Fruit fly (Drosophila melanogaster): ENCODE data around the gene Ucp4C.

Ucp4C gene

dm6 chr2L:5979957-5980861, 11.8 kb downstream of the Ucp4C start (continued):
- TF ChIP-seq CG16815 (GFP tag; optimal IDR thresholded peaks at IDR 0.05) (no peak), CG12155 (GFP tag; optimal IDR thresholded peaks at IDR 0.05) (no peak), jigr1 (GFP tag; IDR thresholded peaks at IDR 0.05) (no peak), Sin3A (optimal IDR thresholded peaks at IDR 0.05) (peak; percentile 3), Opbp (GFP tag; IDR thresholded peaks at IDR 0.05; ENCODE audit: partially characterized antibody) (no peak), Jarid2 (GFP tag; optimal IDR thresholded peaks at IDR 0.05) (peak; percentile 82), hb (GFP tag; IDR thresholded peaks at IDR 0.05; ENCODE audit: partially characterized antibody) (no peak), Rx (GFP tag; IDR thresholded peaks at IDR 0.05) (no peak), odd (GFP tag; optimal IDR thresholded peaks at IDR 0.05) (peak; percentile 57), wor (GFP tag; IDR thresholded peaks at IDR 0.05) (no peak), CG31441 (GFP tag; IDR thresholded peaks at IDR 0.05) (no peak), Usf (GFP tag; optimal IDR thresholded peaks at IDR 0.05) (no peak), ash1 (GFP tag; optimal IDR thresholded peaks at IDR 0.05) (peak; percentile 67), pnt (GFP tag; optimal IDR thresholded peaks at IDR 0.05) (no peak), CG3847 (GFP tag; IDR thresholded peaks at IDR 0.05) (no peak), trem (tag; optimal IDR thresholded peaks at IDR 0.05) (peak; percentile 12), br (optimal IDR thresholded peaks at IDR 0.05) (no peak), Fer1 (GFP tag; optimal IDR thresholded peaks at IDR 0.05) (peak; percentile 82), Hr39 (optimal IDR thresholded peaks at IDR 0.05) (no peak), CG17385 (GFP tag; optimal IDR thresholded peaks at IDR 0.05) (peak; percentile 58), Lpt (GFP tag; optimal IDR thresholded peaks at IDR 0.05) (no peak), bbx (GFP tag; IDR thresholded peaks at IDR 0.05; ENCODE audit: partially characterized antibody) (no peak), CG34376 (GFP tag; optimal IDR thresholded peaks at IDR 0.05) (peak; percentile 75), nom (GFP tag; optimal IDR thresholded peaks at IDR 0.05) (peak; percentile 85), ato (GFP tag; IDR thresholded peaks at IDR 0.05; ENCODE audit: partially characterized antibody) (no peak), zfh2 (GFP tag; optimal IDR thresholded peaks at IDR 0.05) (no peak), CG4404 (GFP tag; IDR thresholded peaks at IDR 0.05) (no peak), btn (GFP tag; optimal IDR thresholded peaks at IDR 0.05) (no peak)

DNA sequence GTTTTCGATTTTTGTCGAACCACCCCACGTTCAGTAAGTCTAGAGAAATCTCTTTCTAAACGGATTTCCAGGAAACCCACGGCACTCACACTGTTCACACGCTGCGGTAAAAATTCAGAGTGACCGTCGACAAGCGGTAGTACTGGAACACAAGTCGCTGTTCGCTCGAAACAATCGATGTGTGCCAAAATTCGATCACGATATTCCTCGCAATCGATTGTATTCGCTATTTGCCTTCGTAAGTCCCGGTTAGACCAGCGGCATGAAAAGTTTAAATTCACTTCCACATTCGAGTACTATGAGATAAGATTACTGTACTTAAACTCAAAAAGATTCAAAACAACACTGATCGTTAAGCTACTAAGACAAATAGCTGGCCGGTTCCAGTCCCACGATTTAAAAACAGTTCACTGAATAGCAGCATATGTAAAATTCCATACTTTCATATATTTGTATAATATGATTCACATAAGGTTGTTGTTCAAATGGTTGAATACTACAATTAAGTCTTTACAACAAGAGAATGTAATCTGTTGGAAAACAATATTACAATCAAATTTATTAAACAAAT, 12.6 kb downstream of the Ucp4C start, which contains the start of gene chic:
chic (minus strand) TSS at position 157 of the 571 bp plus-strand sequence.
- TF ChIP-seq pum (GFP tag; optimal IDR thresholded peaks at IDR 0.05) (no peak), Hand (GFP tag; optimal IDR thresholded peaks at IDR 0.05) (peak; percentile 18), CG13424 (tag; optimal IDR thresholded peaks at IDR 0.05) (peak; percentile 37), pfk (GFP tag; optimal IDR thresholded peaks at IDR 0.05) (peak; percentile 29), dmrt11E (tag; optimal IDR thresholded peaks at IDR 0.05) (no peak), ems (GFP tag; optimal IDR thresholded peaks at IDR 0.05) (no peak), seq (GFP tag; IDR thresholded peaks at IDR 0.05) (no peak), gcm (GFP tag; optimal IDR thresholded peaks at IDR 0.05) (no peak), unpg (GFP tag; optimal IDR thresholded peaks at IDR 0.05) (no peak), CG30431 (GFP tag; optimal IDR thresholded peaks at IDR 0.05) (no peak), insv (GFP tag; optimal IDR thresholded peaks at IDR 0.05) (no peak), HHEX (GFP tag; optimal IDR thresholded peaks at IDR 0.05) (no peak), CG1602 (GFP tag; optimal IDR thresholded peaks at IDR 0.05) (no peak), gem (tag; optimal IDR thresholded peaks at IDR 0.05) (peak; percentile 29), CG17912 (GFP tag; optimal IDR thresholded peaks at IDR 0.05) (no peak), Gug (GFP tag; IDR thresholded peaks at IDR 0.05) (peak; percentile 18; the same call in 1 of the 4 replicates), CG17328 (GFP tag; IDR thresholded peaks at IDR 0.05) (no peak), h (optimal IDR thresholded peaks at IDR 0.05) (no peak), Ada2b (GFP tag; IDR thresholded peaks at IDR 0.05) (no peak), da (GFP tag; optimal IDR thresholded peaks at IDR 0.05) (no peak), CG42726 (GFP tag; IDR thresholded peaks at IDR 0.05; ENCODE audit: partially characterized antibody) (no peak), Bgb (GFP tag; IDR thresholded peaks at IDR 0.05; ENCODE audit: partially characterized antibody) (no peak), Hsf (GFP tag; optimal IDR thresholded peaks at IDR 0.05) (peak; percentile 10)
